Worm (Caenorhabditis elegans) whole organism, L2 larva: ENCODE data around the gene sdz-16.

ENCODE experiments used
- elt-1 ChIP-seq: fragments of 150-350 bp; optimal IDR thresholded peaks from 2 replicates; lab custom pipeline; 2014; ENCODE audit warnings: missing biosample characterization, missing genetic modification characterization
- lin-39 ChIP-seq: fragments of 150-350 bp; optimal IDR thresholded peaks from 2 replicates; lab custom pipeline; 2014; ENCODE audit warnings: missing biosample characterization, missing genetic modification reagents, missing genetic modification characterization
- nhr-11 ChIP-seq: fragments of 150-350 bp; optimal IDR thresholded peaks from 2 replicates; lab custom pipeline; 2014; ENCODE audit warnings: missing biosample characterization, missing genetic modification characterization
- peb-1 ChIP-seq: fragments of 150-350 bp; optimal IDR thresholded peaks from 2 replicates; lab custom pipeline; 2014; ENCODE audit warnings: missing biosample characterization, missing genetic modification characterization
- skn-1 ChIP-seq: sonication (generic microtip); optimal IDR thresholded peaks from 2 replicates; lab custom pipeline; 2017; ENCODE audit warnings: missing biosample characterization, missing genetic modification characterization

ce11 chrV:17307926-17308325 lies 19.8 kb downstream of the sdz-16 start:
- TF ChIP-seq peb-1 (no peak), lin-39 (no peak), skn-1 (no peak), elt-1 (tag; lab: Kevin White, UChicago) (no peak), nhr-11 (tag; lab: Kevin White, UChicago) (no peak)
